Worm (Caenorhabditis elegans) whole organism, L1 larva: ENCODE data around the gene unc-85.
A peak's percentile ranks its signal among the peaks of the same experiment; 100 is the strongest.

ENCODE experiments used
- C16A3.4 ChIP-seq: fragments of 150-350 bp; optimal IDR thresholded peaks from 2 replicates; lab custom pipeline; 2014; ENCODE audit warnings: missing biosample characterization, missing genetic modification characterization
- F16B12.6 ChIP-seq: fragments of 150-350 bp; optimal IDR thresholded peaks from 2 replicates; lab custom pipeline; 2014; ENCODE audit warnings: missing biosample characterization, missing genetic modification characterization
- aha-1 ChIP-seq: fragments of 150-350 bp; optimal IDR thresholded peaks from 2 replicates; lab custom pipeline; 2014; ENCODE audit warnings: missing biosample characterization, missing genetic modification characterization
- alr-1 ChIP-seq: fragments of 200-800 bp; sonication (Bioruptor generic); optimal IDR thresholded peaks from 2 replicates; lab custom pipeline; 2018; ENCODE audit warnings: borderline replicate concordance, mild to moderate bottlenecking, missing genetic modification characterization, missing compliant biosample characterization
- ama-1 ChIP-seq: fragments of 150-350 bp; optimal IDR thresholded peaks from 2 replicates; lab custom pipeline; 2014
- blmp-1 ChIP-seq: fragments of 150-350 bp; optimal IDR thresholded peaks from 2 replicates; lab custom pipeline; 2014; ENCODE audit warnings: missing biosample characterization, missing genetic modification characterization
- ceh-63 ChIP-seq: fragments of 200-800 bp; sonication (Bioruptor generic); optimal IDR thresholded peaks from 2 replicates; lab custom pipeline; 2018; ENCODE audit warnings: mild to moderate bottlenecking, missing genetic modification characterization, missing compliant biosample characterization
- ceh-90 ChIP-seq: sonication (generic microtip); optimal IDR thresholded peaks from 2 replicates; lab custom pipeline; 2016; ENCODE audit warnings: missing genetic modification characterization, missing compliant biosample characterization
- dsc-1 ChIP-seq: sonication (generic microtip); optimal IDR thresholded peaks from 2 replicates; lab custom pipeline; 2016; ENCODE audit warnings: mild to moderate bottlenecking, missing genetic modification characterization, missing compliant biosample characterization
- efl-3 ChIP-seq: fragments of 200-800 bp; sonication (Bioruptor generic); optimal IDR thresholded peaks from 2 replicates; lab custom pipeline; 2018; ENCODE audit warnings: mild to moderate bottlenecking, missing genetic modification characterization, missing compliant biosample characterization
- egl-13 ChIP-seq: sonication (generic microtip); optimal IDR thresholded peaks from 2 replicates; lab custom pipeline; 2016; ENCODE audit warnings: missing genotype, missing genetic modification reagents, missing genetic modification characterization, missing compliant biosample characterization
- egl-27 ChIP-seq, 2 experiments: fragments of 150-350 bp in 1 of 2; sonication (generic microtip); optimal IDR thresholded peaks; 3 replicates each; lab custom pipeline; 2017 to 2018; ENCODE audit warnings: missing biosample characterization in 2 of 2, missing genetic modification characterization in 2 of 2, missing genetic modification reagents in 2 of 2
- elt-3 ChIP-seq, 6 experiments: fragments of 150-350 bp in 1 of 6; sonication (generic microtip); optimal IDR thresholded peaks; 2 replicates each; lab custom pipeline; 2017 to 2018; ENCODE audit warnings: missing biosample characterization in 6 of 6, missing genetic modification characterization in 6 of 6, inconsistent platforms in 1 of 6
- ets-5 ChIP-seq: fragments of 200-800 bp; sonication (Bioruptor generic); IDR thresholded peaks from 2 replicates; pipeline ENCODE4 v1.3.6; 2022; ENCODE audit warnings: missing genetic modification characterization, missing compliant biosample characterization
- fkh-8 ChIP-seq: sonication (generic microtip); optimal IDR thresholded peaks from 2 replicates; lab custom pipeline; 2016; ENCODE audit warnings: mild to moderate bottlenecking, missing genetic modification characterization, missing compliant biosample characterization
- irx-1 ChIP-seq: sonication (generic microtip); optimal IDR thresholded peaks from 2 replicates; lab custom pipeline; 2016; ENCODE audit warnings: missing genetic modification characterization, missing compliant biosample characterization
- lin-39 ChIP-seq: fragments of 150-350 bp; optimal IDR thresholded peaks from 2 replicates; lab custom pipeline; 2014; ENCODE audit warnings: missing biosample characterization, missing genetic modification reagents, missing genetic modification characterization
- mdl-1 ChIP-seq, 2 experiments: fragments of 150-350 bp; optimal IDR thresholded peaks; 2 replicates each; lab custom pipeline; 2014 to 2017; ENCODE audit warnings: missing biosample characterization in 2 of 2, missing genetic modification characterization in 2 of 2, inconsistent platforms in 1 of 2
- mep-1 ChIP-seq: fragments of 150-350 bp; optimal IDR thresholded peaks from 2 replicates; lab custom pipeline; 2014; ENCODE audit warnings: missing biosample characterization, missing genetic modification characterization
- nhr-11 ChIP-seq: fragments of 150-350 bp; optimal IDR thresholded peaks from 2 replicates; lab custom pipeline; 2014; ENCODE audit warnings: missing biosample characterization, missing genetic modification characterization
- nhr-20 ChIP-seq: sonication (generic microtip); optimal IDR thresholded peaks from 2 replicates; lab custom pipeline; 2016; ENCODE audit warnings: mild to moderate bottlenecking, missing genetic modification characterization, missing compliant biosample characterization
- nhr-237 ChIP-seq: fragments of 150-350 bp; optimal IDR thresholded peaks from 2 replicates; lab custom pipeline; 2014; ENCODE audit warnings: missing biosample characterization, missing genetic modification characterization
- nhr-28 ChIP-seq: fragments of 150-350 bp; optimal IDR thresholded peaks from 2 replicates; lab custom pipeline; 2014; ENCODE audit warnings: missing biosample characterization, missing genetic modification characterization
- nhr-47 ChIP-seq: sonication (generic microtip); optimal IDR thresholded peaks from 2 replicates; lab custom pipeline; 2016; ENCODE audit warnings: mild to moderate bottlenecking, missing genetic modification characterization, moderate library complexity, missing compliant biosample characterization
- nhr-77 ChIP-seq: fragments of 150-350 bp; optimal IDR thresholded peaks from 2 replicates; lab custom pipeline; 2014; ENCODE audit warnings: missing biosample characterization, missing genetic modification characterization
- pag-3 ChIP-seq: sonication (generic microtip); optimal IDR thresholded peaks from 2 replicates; lab custom pipeline; 2017; ENCODE audit warnings: missing genetic modification characterization, mild to moderate bottlenecking, missing compliant biosample characterization, antibody characterized with exemption, borderline replicate concordance; ENCODE audit not compliant: insufficient read depth
- pqm-1 ChIP-seq: sonication (generic microtip); optimal IDR thresholded peaks from 3 replicates; lab custom pipeline; 2017; ENCODE audit warnings: missing biosample characterization, missing genetic modification characterization
- snu-23 ChIP-seq: sonication (generic microtip); optimal IDR thresholded peaks from 2 replicates; lab custom pipeline; 2016; ENCODE audit warnings: missing genetic modification characterization, missing compliant biosample characterization
- sptf-1 ChIP-seq: fragments of 150-350 bp; optimal IDR thresholded peaks from 2 replicates; lab custom pipeline; 2014; ENCODE audit warnings: missing biosample characterization, missing genetic modification characterization
- swsn-7 ChIP-seq: sonication (generic microtip); optimal IDR thresholded peaks from 2 replicates; lab custom pipeline; 2016; ENCODE audit warnings: missing genetic modification characterization, missing compliant biosample characterization
- tlp-1 ChIP-seq: fragments of 150-350 bp; optimal IDR thresholded peaks from 2 replicates; lab custom pipeline; 2014; ENCODE audit warnings: missing biosample characterization, missing genetic modification characterization
- unc-130 ChIP-seq: fragments of 150-350 bp; optimal IDR thresholded peaks from 2 replicates; lab custom pipeline; 2017; ENCODE audit warnings: missing biosample characterization, missing genetic modification characterization, inconsistent platforms
- unc-86 ChIP-seq: sonication (generic microtip); optimal IDR thresholded peaks from 2 replicates; lab custom pipeline; 2016; ENCODE audit warnings: missing genetic modification characterization, missing compliant biosample characterization
- zip-4 ChIP-seq: fragments of 200-800 bp; sonication (Bioruptor generic); optimal IDR thresholded peaks from 2 replicates; lab custom pipeline; 2018; ENCODE audit warnings: mild to moderate bottlenecking, missing genetic modification characterization, moderate library complexity, missing compliant biosample characterization
- ztf-11 ChIP-seq, 2 experiments: sonication (generic microtip); optimal IDR thresholded peaks; 2 replicates each; lab custom pipeline; 2016 to 2017; ENCODE audit warnings: missing genetic modification characterization in 2 of 2, missing biosample characterization in 1 of 2, missing compliant biosample characterization in 1 of 2
- ztf-4 ChIP-seq: fragments of 150-350 bp; optimal IDR thresholded peaks from 2 replicates; lab custom pipeline; 2014; ENCODE audit warnings: missing biosample characterization, missing genetic modification characterization

The unc-85 gene

ce11 chrII:4676241-4676640, 25.6 kb upstream of the unc-85 start (continued):
- TF ChIP-seq egl-13 (tag; lab: Kevin White, UChicago) (no peak), efl-3 (GFP tag; lab: Kevin White, UChicago) (no peak)

DNA sequence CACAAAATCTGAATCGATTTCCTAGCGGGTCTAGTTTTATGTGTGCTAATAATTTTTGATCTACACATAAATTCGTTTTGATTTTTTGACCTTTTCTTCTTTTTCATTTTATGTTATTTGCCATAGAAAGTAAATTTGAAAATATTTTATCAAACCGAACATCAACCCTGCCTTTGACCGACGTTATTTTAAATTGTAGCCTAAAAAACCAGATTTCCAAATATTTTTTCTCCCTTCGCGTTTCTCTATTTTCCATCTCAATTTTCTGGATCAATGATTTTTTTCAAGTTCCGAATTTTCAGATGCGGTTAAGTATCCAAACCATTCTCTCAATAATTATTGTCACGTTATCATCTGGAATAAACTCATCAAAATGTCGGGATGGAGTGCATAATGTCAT, 24.0 kb upstream of the unc-85 start, which contains the start of gene T05A7.1:
TSS of gene T05A7.1 (plus strand) at position 301 of the 400 bp plus-strand sequence.
- TF ChIP-seq zip-4 (GFP tag; lab: Kevin White, UChicago), result no peak
- no peak for TF ChIP-seq ets-5 (GFP tag; lab: Robert Waterston, UW)
- no peak for TF ChIP-seq nhr-20 (tag; lab: Kevin White, UChicago)
- no peak for TF ChIP-seq ztf-11 (tag; optimal IDR thresholded peaks at IDR 0.05; lab: Kevin White, UChicago)
- TF ChIP-seq sptf-1 (tag; lab: Kevin White, UChicago), result no peak
- TF ChIP-seq C16A3.4, result no peak
- no peak for TF ChIP-seq dsc-1
- no peak for TF ChIP-seq ama-1 (lab: Kevin White, UChicago)
- no peak for TF ChIP-seq nhr-11 (tag; lab: Kevin White, UChicago)
- no peak for TF ChIP-seq ztf-4
- TF ChIP-seq efl-3 (GFP tag; lab: Kevin White, UChicago), result no peak
- no peak for TF ChIP-seq tlp-1 (tag; lab: Kevin White, UChicago)
- TF ChIP-seq unc-130, result no peak
- TF ChIP-seq, all 84 proteins: peak for 0

ce11 chrII:4681391-4681790, 20.5 kb upstream of the unc-85 start, which contains the start of gene T05A7.7:
Gene T05A7.7, minus strand, starts transcription at chrII:4681491.
- TF ChIP-seq blmp-1 (tag; lab: Kevin White, UChicago) (peak; percentile 43), nhr-77 (no peak)

DNA sequence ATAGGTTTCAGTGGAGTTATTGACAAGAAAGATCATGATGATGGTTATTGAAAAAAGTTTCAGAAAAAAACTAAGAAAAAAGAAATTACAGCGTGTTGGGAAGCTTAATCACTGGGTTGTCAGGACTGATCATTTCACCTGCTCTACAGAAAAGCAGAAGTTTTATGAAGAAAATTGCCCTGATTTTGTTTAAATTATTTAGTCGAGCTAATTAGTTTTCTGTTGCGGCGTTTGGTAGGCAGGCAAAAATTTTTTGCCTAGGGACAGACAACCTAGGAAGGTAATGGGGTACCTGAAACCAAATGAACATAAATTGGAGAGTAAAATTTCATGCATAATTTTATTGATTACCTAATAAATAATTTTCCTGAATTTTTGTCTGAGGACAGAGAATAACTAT, 18.2 kb upstream of the unc-85 start, which contains the start of gene sre-40:
TSS of gene sre-40 (minus strand) at position 101 of the 400 bp plus-strand sequence.
- TF ChIP-seq ets-5 (GFP tag; lab: Robert Waterston, UW) (no peak), egl-27 (tag; optimal IDR thresholded peaks at IDR 0.05; lab: Kevin White, UChicago) (no peak), aha-1 (tag; lab: Kevin White, UChicago) (no peak), nhr-28 (tag; lab: Kevin White, UChicago) (no peak), lin-39 (tag; lab: Kevin White, UChicago) (no peak), F16B12.6 (tag; lab: Kevin White, UChicago) (no peak), C16A3.4 (no peak), nhr-77 (no peak), swsn-7 (tag; lab: Kevin White, UChicago) (no peak), ceh-90 (tag; lab: Kevin White, UChicago) (no peak), pqm-1 (tag; lab: Kevin White, UChicago) (no peak), pag-3 (tag; lab: Kevin White, UChicago) (no peak), snu-23 (no peak), fkh-8 (tag; lab: Kevin White, UChicago) (no peak), egl-13 (tag; lab: Kevin White, UChicago) (no peak), nhr-237 (tag; lab: Kevin White, UChicago) (no peak)
- TF ChIP-seq, all 84 proteins: peak for 0

DNA sequence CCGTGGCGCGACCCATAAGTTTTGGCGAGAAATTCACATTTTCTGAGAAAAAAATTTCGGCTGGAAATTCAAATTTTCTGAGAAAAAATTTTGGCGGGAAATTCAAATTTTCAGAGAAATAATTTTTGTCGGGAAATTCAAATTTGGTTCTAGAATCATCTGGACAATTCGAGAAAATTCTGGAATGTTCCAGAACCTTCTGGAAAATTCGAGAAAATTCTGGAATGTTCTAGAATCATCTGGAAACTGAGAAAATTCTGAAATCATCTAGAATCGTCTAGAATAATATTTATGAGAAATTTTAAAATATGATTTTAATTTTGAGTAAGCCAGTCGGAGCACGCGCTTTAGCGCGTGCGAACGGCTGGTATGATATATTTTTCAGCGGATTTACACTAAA, 17.0 kb upstream of the unc-85 start:
- TF ChIP-seq dsc-1 (no peak), irx-1 (tag; lab: Kevin White, UChicago) (no peak), nhr-28 (tag; lab: Kevin White, UChicago) (no peak), lin-39 (tag; lab: Kevin White, UChicago) (no peak), blmp-1 (tag; lab: Kevin White, UChicago) (no peak), nhr-77 (no peak), elt-3 (tag; optimal IDR thresholded peaks at IDR 0.05; lab: Kevin White, UChicago) (no peak), nhr-11 (tag; lab: Kevin White, UChicago) (no peak), alr-1 (tag; lab: Kevin White, UChicago) (no peak), mep-1 (no peak), C16A3.4 (no peak)

ce11 chrII:4686941-4687340, 14.9 kb upstream of the unc-85 start, which contains the start of gene sre-39:
Gene sre-39, plus strand, starts transcription at chrII:4687241.
- TF ChIP-seq unc-86 (tag; lab: Kevin White, UChicago), result no peak
- TF ChIP-seq mdl-1 (tag; optimal IDR thresholded peaks at IDR 0.05; lab: Kevin White, UChicago), result no peak
- TF ChIP-seq ceh-63 (GFP tag; lab: Kevin White, UChicago), result no peak
- no peak for TF ChIP-seq nhr-47 (tag; lab: Kevin White, UChicago)
- no peak for TF ChIP-seq ztf-11 (tag; optimal IDR thresholded peaks at IDR 0.05; lab: Kevin White, UChicago)
